Worm (Caenorhabditis elegans) whole organism, mixed stage, embryonic: ENCODE measurements around the gene nstp-10.

Experiments used
- ceh-43 ChIP-seq: fragments of 200-800 bp; sonication (Bioruptor generic); optimal IDR thresholded peaks from 2 replicates; lab custom pipeline; 2018; ENCODE audit warnings: mild to moderate bottlenecking, missing genetic modification characterization, moderate library complexity, missing compliant biosample characterization
- nhr-28 ChIP-seq: fragments of 150-350 bp; optimal IDR thresholded peaks from 2 replicates; lab custom pipeline; 2014; ENCODE audit warnings: missing biosample characterization, missing genetic modification characterization
- pha-4 ChIP-seq: fragments of 150-350 bp; optimal IDR thresholded peaks from 2 replicates; lab custom pipeline; 2018; ENCODE audit warnings: missing biosample characterization, missing genetic modification reagents, missing genetic modification characterization

ce11 chrV:9582594-9583322 is 33.1 kb upstream of the nstp-10 start, which contains the start of gene rtfo-1:
- TF ChIP-seq nhr-28 (tag; lab: Kevin White, UChicago) (no peak), pha-4 (tag; lab: Kevin White, UChicago) (peak; percentile 24), ceh-43 (peak; percentile 72)
